Fruit fly (Drosophila melanogaster): ENCODE measurements around the gene Efa6.

The Efa6 gene

DNA sequence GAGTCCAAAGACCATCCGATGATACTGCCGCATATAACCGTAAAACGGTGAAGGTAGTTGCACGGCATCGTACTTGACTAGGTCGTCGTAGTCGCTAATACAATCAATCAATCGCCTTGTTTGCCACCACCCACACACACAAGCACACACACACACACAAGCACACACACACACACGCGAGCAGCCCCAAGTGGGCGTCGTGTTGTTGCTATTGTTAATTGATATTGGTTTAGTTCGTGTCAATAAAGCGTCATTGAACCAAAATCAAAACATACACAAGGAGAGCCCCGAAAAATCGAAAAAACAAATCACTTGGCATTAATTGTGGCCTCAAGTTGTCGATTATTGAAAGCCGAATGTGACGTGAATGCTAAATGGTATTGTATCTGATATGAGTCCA is 8.9 kb downstream of the Efa6 start (continued):
- TF ChIP-seq CG6654 (GFP tag; optimal IDR thresholded peaks at IDR 0.05) (no peak), sd (tag; optimal IDR thresholded peaks at IDR 0.05) (peak; percentile 31), Bteb2 (GFP tag; optimal IDR thresholded peaks at IDR 0.05) (no peak), CG3838 (GFP tag; optimal IDR thresholded peaks at IDR 0.05) (peak; percentile 10), HLH54F (GFP tag; optimal IDR thresholded peaks at IDR 0.05) (no peak), CG14965 (GFP tag; optimal IDR thresholded peaks at IDR 0.05; ENCODE audit: borderline replicate concordance) (peak; percentile 30), PHDP (tag; optimal IDR thresholded peaks at IDR 0.05) (peak; percentile 32), CG17612 (GFP tag; IDR thresholded peaks at IDR 0.05) (no peak), tgo (GFP tag; IDR thresholded peaks at IDR 0.05) (peak; percentile 46; the same call in 1 of the 3 replicates), CG3407 (GFP tag; optimal IDR thresholded peaks at IDR 0.05) (peak; percentile 66), knrl (GFP tag; IDR thresholded peaks at IDR 0.05; ENCODE audit: partially characterized antibody) (no peak), chm (GFP tag; IDR thresholded peaks at IDR 0.05) (peak; percentile 61), Atf6 (GFP tag; IDR thresholded peaks at IDR 0.05) (peak; percentile 78), CG2712 (tag; optimal IDR thresholded peaks at IDR 0.05) (peak; percentile 7), slou (GFP tag; optimal IDR thresholded peaks at IDR 0.05) (no peak), ash1 (GFP tag; optimal IDR thresholded peaks at IDR 0.05) (no peak), CG11723 (GFP tag; optimal IDR thresholded peaks at IDR 0.05) (peak; percentile 44), ham (GFP tag; IDR thresholded peaks at IDR 0.05) (no peak), da (GFP tag; optimal IDR thresholded peaks at IDR 0.05) (no peak), kni (GFP tag; optimal IDR thresholded peaks at IDR 0.05) (peak; percentile 69), CoRest (tag; optimal IDR thresholded peaks at IDR 0.05) (peak; percentile 26), CG12236 (GFP tag; optimal IDR thresholded peaks at IDR 0.05) (peak; percentile 53), pum (GFP tag; optimal IDR thresholded peaks at IDR 0.05) (no peak), MESR4 (GFP tag; optimal IDR thresholded peaks at IDR 0.05) (no peak), ind (GFP tag; optimal IDR thresholded peaks at IDR 0.05) (no peak), Tbp (GFP tag; optimal IDR thresholded peaks at IDR 0.05) (no peak), CG4360 (GFP tag; IDR thresholded peaks at IDR 0.05) (peak; percentile 39), cas (GFP tag; IDR thresholded peaks at IDR 0.05) (no peak), CG9609 (GFP tag; optimal IDR thresholded peaks at IDR 0.05) (no peak), CrebB (tag; optimal IDR thresholded peaks at IDR 0.05) (peak; percentile 12), fd96Cb (tag; optimal IDR thresholded peaks at IDR 0.05) (peak; percentile 4), lab (GFP tag; optimal IDR thresholded peaks at IDR 0.05) (peak; percentile 91), gsb-n (tag; optimal IDR thresholded peaks at IDR 0.05) (peak; percentile 19), bcd (GFP tag; optimal IDR thresholded peaks at IDR 0.05) (peak; percentile 29), pho (GFP tag; optimal IDR thresholded peaks at IDR 0.05) (no peak), CG2199 (GFP tag; IDR thresholded peaks at IDR 0.05) (peak; percentile 57; the same call in 1 of the 3 replicates), CHES-1-like (GFP tag; optimal IDR thresholded peaks at IDR 0.05) (peak; percentile 48), ttk (GFP tag; IDR thresholded peaks at IDR 0.05) (no peak), sim (GFP tag; IDR thresholded peaks at IDR 0.05) (peak; percentile 29; the same call in 1 of the 2 replicates), CG2678 (tag; optimal IDR thresholded peaks at IDR 0.05) (peak; percentile 68), Hr51 (GFP tag; optimal IDR thresholded peaks at IDR 0.05) (no peak), CG10462 (GFP tag; optimal IDR thresholded peaks at IDR 0.05) (no peak), MBD-R2 (GFP tag; IDR thresholded peaks at IDR 0.05) (no peak), CG14860 (GFP tag; IDR thresholded peaks at IDR 0.05; ENCODE audit: partially characterized antibody) (no peak), dpn (GFP tag; optimal IDR thresholded peaks at IDR 0.05) (peak in 1 of 2 experiments; percentile 47), ewg (GFP tag; optimal IDR thresholded peaks at IDR 0.05) (peak; percentile 21), Dad (GFP tag; optimal IDR thresholded peaks at IDR 0.05) (peak; percentile 3), btn (GFP tag; optimal IDR thresholded peaks at IDR 0.05) (no peak), dimm (GFP tag; IDR thresholded peaks at IDR 0.05) (no peak), Vsx1 (GFP tag; optimal IDR thresholded peaks at IDR 0.05) (peak; percentile 77), sisA (GFP tag; IDR thresholded peaks at IDR 0.05) (no peak)
